Worm (Caenorhabditis elegans) whole organism, mixed stage, embryonic: ENCODE measurements around the gene Y41E3.6.

ENCODE experiments used
- M03D4.4 ChIP-seq: sonication (generic microtip); optimal IDR thresholded peaks from 2 replicates; lab custom pipeline; 2017; ENCODE audit warnings: mild to moderate bottlenecking, missing genetic modification characterization, missing compliant biosample characterization
- ceh-39 ChIP-seq: fragments of 150-350 bp; optimal IDR thresholded peaks from 2 replicates; lab custom pipeline; 2014; ENCODE audit warnings: missing biosample characterization, missing genetic modification characterization
- ceh-43 ChIP-seq: fragments of 200-800 bp; sonication (Bioruptor generic); optimal IDR thresholded peaks from 2 replicates; lab custom pipeline; 2018; ENCODE audit warnings: mild to moderate bottlenecking, missing genetic modification characterization, moderate library complexity, missing compliant biosample characterization
- ces-1 ChIP-seq: fragments of 150-350 bp; optimal IDR thresholded peaks from 2 replicates; lab custom pipeline; 2014; ENCODE audit warnings: missing biosample characterization, missing genetic modification reagents, missing genetic modification characterization
- cnd-1 ChIP-seq: fragments of 200-800 bp; sonication (Bioruptor generic); optimal IDR thresholded peaks from 2 replicates; lab custom pipeline; 2018; ENCODE audit warnings: mild to moderate bottlenecking, missing genetic modification characterization, missing compliant biosample characterization
- elt-3 ChIP-seq: fragments of 150-350 bp; optimal IDR thresholded peaks from 2 replicates; lab custom pipeline; 2014; ENCODE audit warnings: missing biosample characterization, missing genetic modification characterization
- flh-1 ChIP-seq: fragments of 200-800 bp; sonication (Bioruptor generic); optimal IDR thresholded peaks from 2 replicates; lab custom pipeline; 2018; ENCODE audit warnings: mild to moderate bottlenecking, missing genetic modification characterization, moderate library complexity, missing compliant biosample characterization
- ham-2 ChIP-seq: fragments of 200-800 bp; sonication (Bioruptor generic); optimal IDR thresholded peaks from 2 replicates; lab custom pipeline; 2018; ENCODE audit warnings: mild to moderate bottlenecking, missing genetic modification characterization, missing compliant biosample characterization
- lin-13 ChIP-seq: fragments of 150-350 bp; optimal IDR thresholded peaks from 2 replicates; lab custom pipeline; 2014; ENCODE audit warnings: missing biosample characterization, missing genetic modification characterization
- lin-32 ChIP-seq: fragments of 200-800 bp; sonication (Bioruptor generic); optimal IDR thresholded peaks from 2 replicates; lab custom pipeline; 2018; ENCODE audit warnings: mild to moderate bottlenecking, missing genetic modification characterization, missing compliant biosample characterization
- mab-5 ChIP-seq: fragments of 150-350 bp; optimal IDR thresholded peaks from 2 replicates; lab custom pipeline; 2014; ENCODE audit warnings: missing biosample characterization, missing genetic modification characterization
- mep-1 ChIP-seq: fragments of 150-350 bp; optimal IDR thresholded peaks from 2 replicates; lab custom pipeline; 2017; ENCODE audit warnings: missing biosample characterization, missing genetic modification reagents, missing genetic modification characterization, inconsistent platforms
- mls-2 ChIP-seq: sonication (generic microtip); optimal IDR thresholded peaks from 2 replicates; lab custom pipeline; 2016; ENCODE audit warnings: mild to moderate bottlenecking, missing genetic modification characterization, moderate library complexity, missing compliant biosample characterization
- nhr-2 ChIP-seq: fragments of 150-350 bp; optimal IDR thresholded peaks from 2 replicates; lab custom pipeline; 2014; ENCODE audit warnings: missing biosample characterization, missing genetic modification characterization
- nhr-237 ChIP-seq: fragments of 150-350 bp; optimal IDR thresholded peaks from 2 replicates; lab custom pipeline; 2014; ENCODE audit warnings: missing biosample characterization, missing genetic modification characterization
- nhr-28 ChIP-seq: fragments of 150-350 bp; optimal IDR thresholded peaks from 2 replicates; lab custom pipeline; 2014; ENCODE audit warnings: missing biosample characterization, missing genetic modification characterization
- pha-4 ChIP-seq: fragments of 150-350 bp; optimal IDR thresholded peaks from 2 replicates; lab custom pipeline; 2018; ENCODE audit warnings: missing biosample characterization, missing genetic modification reagents, missing genetic modification characterization
- sem-2 ChIP-seq: fragments of 200-800 bp; sonication (Bioruptor generic); optimal IDR thresholded peaks from 2 replicates; lab custom pipeline; 2018; ENCODE audit warnings: mild to moderate bottlenecking, missing genetic modification characterization, missing compliant biosample characterization
- snpc-4 ChIP-seq: fragments of 150-350 bp; optimal IDR thresholded peaks from 2 replicates; lab custom pipeline; 2014; ENCODE audit warnings: missing biosample characterization, missing genetic modification characterization
- sptf-1 ChIP-seq: sonication (generic microtip); optimal IDR thresholded peaks from 2 replicates; lab custom pipeline; 2017; ENCODE audit warnings: mild to moderate bottlenecking, missing genetic modification characterization, moderate library complexity, missing compliant biosample characterization
- tbx-8 ChIP-seq: fragments of 200-800 bp; sonication (Bioruptor generic); optimal IDR thresholded peaks from 2 replicates; lab custom pipeline; 2018; ENCODE audit warnings: mild to moderate bottlenecking, missing genetic modification characterization, moderate library complexity, missing compliant biosample characterization
- unc-120 ChIP-seq: sonication (generic microtip); optimal IDR thresholded peaks from 2 replicates; lab custom pipeline; 2017; ENCODE audit warnings: missing genetic modification characterization, missing compliant biosample characterization; ENCODE audit not compliant: poor library complexity, severe bottlenecking
- unc-39 ChIP-seq: fragments of 150-350 bp; optimal IDR thresholded peaks from 2 replicates; lab custom pipeline; 2014; ENCODE audit warnings: missing biosample characterization, missing genetic modification characterization
- unc-62 ChIP-seq: fragments of 150-350 bp; optimal IDR thresholded peaks from 2 replicates; lab custom pipeline; 2014; ENCODE audit warnings: missing biosample characterization, missing genetic modification reagents, missing genetic modification characterization
- zip-8 ChIP-seq: fragments of 150-350 bp; optimal IDR thresholded peaks from 2 replicates; lab custom pipeline; 2014; ENCODE audit warnings: missing biosample characterization, missing genetic modification characterization
- ztf-11 ChIP-seq: fragments of 150-350 bp; optimal IDR thresholded peaks from 2 replicates; lab custom pipeline; 2014; ENCODE audit warnings: missing biosample characterization, missing genetic modification characterization

Y41E3.6 gene

ce11 chrIV:15011169-15011568, 4.6 kb downstream of the Y41E3.6 start:
- no peak for TF ChIP-seq ceh-43
- TF ChIP-seq flh-1 (GFP tag; lab: Kevin White, UChicago), result no peak
- no peak for TF ChIP-seq mls-2 (tag; lab: Kevin White, UChicago)
- no peak for TF ChIP-seq mep-1
- TF ChIP-seq tbx-8 (GFP tag; lab: Kevin White, UChicago), result no peak
- no peak for TF ChIP-seq ceh-39 (tag; lab: Kevin White, UChicago)

- TF ChIP-seq pha-4 (tag; lab: Kevin White, UChicago), result no peak
- TF ChIP-seq mab-5 (tag; lab: Kevin White, UChicago), result no peak
Observed at ce11 chrIV:15012154-15012892, 5.7 kb downstream of the Y41E3.6 start.

DNA sequence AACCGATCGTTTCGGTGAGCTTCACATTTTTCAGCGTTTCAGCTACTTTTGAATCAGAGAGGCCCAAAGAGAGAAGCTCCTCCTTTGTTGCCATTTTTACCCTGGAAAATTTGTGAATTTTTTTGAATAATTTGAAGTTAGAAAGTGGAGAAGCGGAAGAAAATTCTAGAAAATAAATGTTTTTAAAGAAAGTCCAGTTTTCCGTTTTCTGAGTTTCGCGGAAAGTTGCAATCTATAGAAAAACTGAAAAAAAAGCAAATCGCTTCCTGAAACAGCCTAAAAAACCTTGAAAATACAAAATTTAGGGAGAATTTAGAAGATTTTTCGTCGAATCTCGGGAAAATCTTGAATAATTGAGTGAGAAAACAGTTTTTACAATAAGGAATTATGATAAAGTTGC, 6.5 kb downstream of the Y41E3.6 start, which contains the start of gene qars-1:
qars-1 (minus strand) TSS at position 101 of the 400 bp plus-strand sequence.
- no peak for TF ChIP-seq nhr-237 (tag; lab: Kevin White, UChicago)
- no peak for TF ChIP-seq nhr-28
- no peak for TF ChIP-seq zip-8
- TF ChIP-seq ceh-43, result no peak
- no peak for TF ChIP-seq unc-39 (tag; lab: Kevin White, UChicago)
- no peak for TF ChIP-seq lin-13 (tag; lab: Kevin White, UChicago)
- TF ChIP-seq sem-2 (GFP tag; lab: Kevin White, UChicago), result no peak
- no peak for TF ChIP-seq elt-3 (tag; lab: Kevin White, UChicago)
- no peak for TF ChIP-seq sptf-1 (tag; lab: Kevin White, UChicago)
- TF ChIP-seq ztf-11 (tag; lab: Kevin White, UChicago), result no peak
- no peak for TF ChIP-seq M03D4.4 (tag; lab: Kevin White, UChicago)
- TF ChIP-seq pha-4 (tag; lab: Kevin White, UChicago), result no peak

DNA sequence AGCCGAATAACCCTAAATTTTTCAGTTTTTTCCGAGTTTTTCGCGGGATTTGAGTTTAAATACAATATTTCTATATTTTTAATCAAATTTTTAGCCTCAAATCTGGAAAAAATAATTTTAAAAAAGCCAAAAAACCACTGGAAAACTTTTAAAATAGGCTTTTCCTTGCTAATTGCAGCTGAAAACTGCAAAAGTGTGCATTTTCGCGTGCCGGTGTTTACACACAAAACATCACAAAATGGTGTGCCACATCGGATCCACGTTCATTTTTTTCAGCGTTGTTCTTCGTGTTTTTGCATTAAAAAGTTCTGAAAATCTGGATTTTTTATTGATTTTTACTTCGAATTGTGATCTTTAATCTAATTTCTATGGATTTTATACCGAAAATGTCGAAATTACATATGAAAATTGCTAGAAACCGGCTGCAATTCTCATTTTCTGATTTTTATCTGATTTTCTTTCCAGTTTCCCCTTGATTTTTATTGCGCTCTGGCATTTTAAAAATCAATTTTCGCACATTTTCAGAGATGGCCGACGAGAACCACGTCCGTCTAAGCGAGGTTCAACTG, 7.0 kb downstream of the Y41E3.6 start, which contains the start of gene Y41E3.7:
Y41E3.7 (plus strand) TSS at position 519 of the 569 bp plus-strand sequence.
- TF ChIP-seq ces-1 (GFP tag; lab: Kevin White, UChicago) (peak; percentile 18), ham-2 (GFP tag; lab: Kevin White, UChicago) (peak; percentile 29), nhr-2 (tag; lab: Kevin White, UChicago) (no peak)

ce11 chrIV:15016984-15017383, 10.4 kb downstream of the Y41E3.6 start:
- TF ChIP-seq ces-1 (GFP tag; lab: Kevin White, UChicago) (peak; percentile 98), unc-62 (no peak), cnd-1 (tag; lab: Kevin White, UChicago) (no peak)

DNA sequence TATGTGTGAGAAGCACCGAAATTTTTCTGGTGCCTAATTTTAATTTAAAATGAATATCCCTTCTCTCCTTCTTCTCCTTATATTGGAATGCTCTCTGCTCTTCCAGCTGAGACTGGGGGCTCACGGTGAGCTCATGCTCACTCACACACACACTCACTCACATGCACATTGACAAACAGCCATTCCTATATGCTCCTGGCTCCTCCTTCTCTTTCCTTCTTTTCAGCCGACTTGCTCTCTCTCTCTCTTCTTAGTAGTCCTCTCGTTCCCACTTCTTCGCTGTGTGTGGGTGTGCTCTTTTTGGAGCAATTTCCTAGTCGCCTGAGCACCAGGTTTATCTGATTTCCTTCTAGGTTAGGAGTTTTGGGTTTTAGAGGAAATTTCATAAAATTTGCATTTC, 14.4 kb downstream of the Y41E3.6 start:
- TF ChIP-seq mls-2 (tag; lab: Kevin White, UChicago) (peak; percentile 43), unc-120 (tag; lab: Kevin White, UChicago) (no peak), ces-1 (GFP tag; lab: Kevin White, UChicago) (peak; percentile 61)

DNA sequence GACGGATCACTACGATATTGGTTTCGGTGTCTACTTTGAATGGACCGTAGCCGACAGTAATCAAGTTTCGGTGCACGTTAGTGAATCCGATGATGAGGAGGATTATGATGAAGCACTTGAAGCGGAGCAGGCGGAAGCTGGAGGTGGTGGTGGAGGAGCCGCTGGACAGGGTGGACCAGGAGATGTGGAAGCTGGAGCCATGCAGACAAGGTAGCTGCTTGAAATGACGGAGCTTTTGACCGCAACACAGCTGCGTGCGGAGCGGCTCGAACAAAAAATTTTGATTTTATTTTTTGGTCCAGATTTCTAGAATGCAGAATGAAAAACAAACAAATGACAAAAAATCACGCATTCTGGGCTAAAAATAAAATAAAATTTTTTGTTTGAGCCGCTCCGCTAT, 17.8 kb downstream of the Y41E3.6 start:
- no peak for TF ChIP-seq zip-8
- TF ChIP-seq mls-2 (tag; lab: Kevin White, UChicago), result no peak
- TF ChIP-seq snpc-4 (tag; lab: Kevin White, UChicago), result no peak
- no peak for TF ChIP-seq nhr-28
- no peak for TF ChIP-seq unc-62
- no peak for TF ChIP-seq unc-39 (tag; lab: Kevin White, UChicago)
- TF ChIP-seq tbx-8 (GFP tag; lab: Kevin White, UChicago), result no peak
- TF ChIP-seq pha-4 (tag; lab: Kevin White, UChicago), result no peak
- no peak for TF ChIP-seq lin-32 (GFP tag; lab: Kevin White, UChicago)
- no peak for TF ChIP-seq nhr-2 (tag; lab: Kevin White, UChicago)
- no peak for TF ChIP-seq mab-5 (tag; lab: Kevin White, UChicago)
